Fruit fly (Drosophila melanogaster) whole organism, wandering third instar larva: ENCODE measurements around the gene CG32668.

Experiments
- Abd-B ChIP-seq: fragments of >200 bp; optimal IDR thresholded peaks from 2 replicates; lab custom pipeline; 2017; ENCODE audit warnings: missing biosample characterization, missing genetic modification characterization
- CG32264 ChIP-seq: fragments of 200-800 bp; sonication (Bioruptor generic); optimal IDR thresholded peaks from 2 replicates; lab custom pipeline; 2016; ENCODE audit warnings: missing biosample characterization, missing genetic modification characterization
- CG9705 ChIP-seq: fragments of 200-800 bp; sonication (Bioruptor generic); optimal IDR thresholded peaks from 2 replicates; lab custom pipeline; 2018; ENCODE audit warnings: missing biosample characterization, mild to moderate bottlenecking, missing genetic modification characterization
- Dfd ChIP-seq: fragments of >200 bp; optimal IDR thresholded peaks from 2 replicates; lab custom pipeline; 2017; ENCODE audit warnings: missing biosample characterization, missing genetic modification characterization
- Dif ChIP-seq: fragments of 200-275, 200-300 bp; sonication (Bioruptor generic); optimal IDR thresholded peaks from 2 replicates; lab custom pipeline; 2018; ENCODE audit warnings: missing biosample characterization, missing genetic modification characterization; ENCODE audit not compliant: partially characterized antibody
- GATAd ChIP-seq: sonication (Bioruptor generic); optimal IDR thresholded peaks from 2 replicates; lab custom pipeline; 2016; ENCODE audit warnings: missing biosample characterization, missing genetic modification characterization
- HLH106 ChIP-seq: fragments of 200-800 bp; optimal IDR thresholded peaks from 3 replicates; lab custom pipeline; 2019; ENCODE audit warnings: missing biosample characterization, mild to moderate bottlenecking, missing genetic modification characterization, moderate library complexity
- Hnf4 ChIP-seq: fragments of 200-800 bp; sonication (Bioruptor generic); optimal IDR thresholded peaks from 2 replicates; lab custom pipeline; 2016; ENCODE audit warnings: missing biosample characterization, mild to moderate bottlenecking, missing genetic modification characterization
- Hr83 ChIP-seq: fragments of 200-300 bp; sonication (Bioruptor generic); optimal IDR thresholded peaks from 2 replicates; lab custom pipeline; 2016; ENCODE audit warnings: missing biosample characterization, mild to moderate bottlenecking, missing genetic modification characterization, moderate library complexity; ENCODE audit not compliant: poor library complexity, severe bottlenecking
- Jra ChIP-seq: sonication (Bioruptor generic); optimal IDR thresholded peaks from 2 replicates; lab custom pipeline; 2016; ENCODE audit warnings: missing biosample characterization, missing genetic modification characterization
- Mio ChIP-seq: sonication (Bioruptor generic); optimal IDR thresholded peaks from 2 replicates; lab custom pipeline; 2016; ENCODE audit warnings: missing biosample characterization, missing genetic modification characterization
- Myc ChIP-seq: fragments of >200 bp; optimal IDR thresholded peaks from 2 replicates; lab custom pipeline; 2017
- N ChIP-seq: fragments of >200 bp; optimal IDR thresholded peaks from 2 replicates; lab custom pipeline; 2018; ENCODE audit warnings: missing biosample characterization, missing external identifiers, missing genetic modification characterization
- OdsH ChIP-seq: fragments of 200-800 bp; sonication (Bioruptor generic); optimal IDR thresholded peaks from 2 replicates; lab custom pipeline; 2016; ENCODE audit warnings: missing biosample characterization, mild to moderate bottlenecking, missing genetic modification characterization
- Rel ChIP-seq, 2 experiments: fragments of 200-800 bp; sonication (Bioruptor generic) in 1 of 2; optimal IDR thresholded peaks; 2 replicates in 1 of 2; 3 replicates in 1 of 2; lab custom pipeline; 2016 to 2019; ENCODE audit warnings: mild to moderate bottlenecking in 2 of 2, missing biosample characterization in 2 of 2, missing genetic modification characterization in 2 of 2, moderate library complexity in 1 of 2
- Sp1 ChIP-seq: fragments of 200-800 bp; sonication (Bioruptor generic); optimal IDR thresholded peaks from 3 replicates; lab custom pipeline; 2019; ENCODE audit warnings: missing biosample characterization, mild to moderate bottlenecking, missing genetic modification characterization, moderate library complexity
- Vsx2 ChIP-seq: fragments of 200-300, 225-300 bp; sonication (Bioruptor generic); optimal IDR thresholded peaks from 2 replicates; lab custom pipeline; 2018; ENCODE audit warnings: missing biosample characterization, missing genetic modification characterization; ENCODE audit not compliant: partially characterized antibody
- br ChIP-seq: fragments of 200-800 bp; sonication (Bioruptor generic); optimal IDR thresholded peaks from 2 replicates; lab custom pipeline; 2016; ENCODE audit warnings: missing biosample characterization, missing genetic modification characterization
- brk ChIP-seq: fragments of 200-800 bp; sonication (Bioruptor generic); optimal IDR thresholded peaks from 2 replicates; lab custom pipeline; 2016; ENCODE audit warnings: missing biosample characterization, mild to moderate bottlenecking, missing genetic modification characterization
- dl ChIP-seq, 2 experiments: fragments of 175-275, 200-275 bp in 1 of 2; fragments of 200-275 bp in 1 of 2; sonication (Bioruptor generic); optimal IDR thresholded peaks; lab custom pipeline; 2018; ENCODE audit warnings: mild to moderate bottlenecking in 2 of 2, missing biosample characterization in 2 of 2, missing genetic modification characterization in 2 of 2, moderate library complexity in 2 of 2; ENCODE audit not compliant: partially characterized antibody in 2 of 2, insufficient read depth in 1 of 2
- dsf ChIP-seq: sonication (Bioruptor generic); optimal IDR thresholded peaks from 2 replicates; lab custom pipeline; 2016; ENCODE audit warnings: missing biosample characterization, missing genetic modification characterization, borderline replicate concordance
- ey ChIP-seq: fragments of 200-800 bp; sonication (Bioruptor generic); optimal IDR thresholded peaks from 2 replicates; lab custom pipeline; 2016; ENCODE audit warnings: missing biosample characterization, missing genetic modification characterization
- foxo ChIP-seq, 2 experiments: fragments of 200-800 bp; sonication (Bioruptor generic); optimal IDR thresholded peaks; 2 replicates in 1 of 2; 3 replicates in 1 of 2; lab custom pipeline; 2016 to 2017; ENCODE audit warnings: missing biosample characterization in 2 of 2, missing genetic modification characterization in 2 of 2
- fru ChIP-seq: fragments of 200-800 bp; sonication (Bioruptor generic); optimal IDR thresholded peaks from 3 replicates; lab custom pipeline; 2016; ENCODE audit warnings: missing biosample characterization, mild to moderate bottlenecking, missing genetic modification characterization
- lola ChIP-seq: fragments of >200 bp; optimal IDR thresholded peaks from 2 replicates; lab custom pipeline; 2017; ENCODE audit warnings: missing biosample characterization, missing genetic modification characterization
- pan ChIP-seq: fragments of >200 bp; optimal IDR thresholded peaks from 2 replicates; lab custom pipeline; 2017
- psq ChIP-seq: fragments of 200-800 bp; sonication (Bioruptor generic); optimal IDR thresholded peaks from 3 replicates; lab custom pipeline; 2017; ENCODE audit warnings: missing biosample characterization, mild to moderate bottlenecking, missing genetic modification characterization, moderate library complexity
- rgr ChIP-seq: fragments of 200-800 bp; sonication (Bioruptor generic); optimal IDR thresholded peaks from 3 replicates; lab custom pipeline; 2016; ENCODE audit warnings: missing biosample characterization, mild to moderate bottlenecking, missing genetic modification characterization
- sage ChIP-seq: fragments of 200-800 bp; sonication (Bioruptor generic); optimal IDR thresholded peaks from 2 replicates; lab custom pipeline; 2016; ENCODE audit warnings: missing biosample characterization, mild to moderate bottlenecking, missing genetic modification characterization
- sv ChIP-seq: fragments of 200-800 bp; sonication (Bioruptor generic); optimal IDR thresholded peaks from 3 replicates; lab custom pipeline; 2016; ENCODE audit warnings: missing biosample characterization, missing genetic modification characterization
- tai ChIP-seq: sonication (Bioruptor generic); optimal IDR thresholded peaks from 2 replicates; lab custom pipeline; 2016; ENCODE audit warnings: missing biosample characterization, missing genetic modification characterization
- usp ChIP-seq: fragments of >200 bp; optimal IDR thresholded peaks from 2 replicates; lab custom pipeline; 2017; ENCODE audit warnings: missing biosample characterization, missing genetic modification characterization
- woc ChIP-seq: sonication (Bioruptor generic); optimal IDR thresholded peaks from 2 replicates; lab custom pipeline; 2016; ENCODE audit warnings: missing biosample characterization, mild to moderate bottlenecking, missing genetic modification characterization

CG32668 gene

dm6 chrX:11137566-11138186 lies 21.9 kb downstream of the CG32668 start, which contains the start of gene CDK2AP1 (continued):
- TF ChIP-seq Abd-B (no peak), sage (no peak), ey (GFP tag; lab: Kevin White, UChicago) (no peak), tai (GFP tag; lab: Kevin White, UChicago) (no peak), br (GFP tag; lab: Kevin White, UChicago) (no peak), Jra (GFP tag; lab: Kevin White, UChicago) (no peak), Mio (GFP tag; lab: Kevin White, UChicago) (no peak), brk (GFP tag; lab: Kevin White, UChicago) (no peak), CG9705 (GFP tag; lab: Kevin White, UChicago) (no peak), Myc (no peak), OdsH (GFP tag; lab: Kevin White, UChicago) (no peak), dsf (GFP tag; lab: Kevin White, UChicago) (no peak), CG32264 (no peak)
- TF ChIP-seq, all 38 proteins: peak for 6

dm6 chrX:11136587-11137512 lies 22.7 kb downstream of the CG32668 start, which contains the start of gene Klp10A:
Gene Klp10A (minus strand): TSS chrX:11137118.
- no peak for TF ChIP-seq Rel (GFP tag; optimal IDR thresholded peaks at IDR 0.05; lab: Kevin White, UChicago)
- peak; percentile 22 for TF ChIP-seq Rel (tag; optimal IDR thresholded peaks at IDR 0.05; lab: Kevin White, UChicago)
- TF ChIP-seq br (GFP tag; lab: Kevin White, UChicago) = peak; percentile 21
- no peak for TF ChIP-seq OdsH (GFP tag; lab: Kevin White, UChicago)
- TF ChIP-seq HLH106 (tag; lab: Kevin White, UChicago) = peak; percentile 38
- no peak for TF ChIP-seq dl (GFP tag; optimal IDR thresholded peaks at IDR 0.05; lab: Kevin White, UChicago; ENCODE audit: insufficient read depth in 1 of 2, partially characterized antibody in 2 of 2)
- TF ChIP-seq Mio (GFP tag; lab: Kevin White, UChicago) = no peak
- no peak for TF ChIP-seq Vsx2 (GFP tag; lab: Kevin White, UChicago)
- TF ChIP-seq rgr = peak; percentile 51
- no peak for TF ChIP-seq usp (GFP tag; lab: Kevin White, UChicago)
- no peak for TF ChIP-seq psq (GFP tag; lab: Kevin White, UChicago)
- peak; percentile 28 for TF ChIP-seq N (GFP tag; lab: Kevin White, UChicago)
- TF ChIP-seq pan = no peak
- TF ChIP-seq fru (GFP tag; lab: Kevin White, UChicago) = peak; percentile 36
- peak; percentile 25 for TF ChIP-seq Myc
- TF ChIP-seq foxo (GFP tag; optimal IDR thresholded peaks at IDR 0.05; lab: Kevin White, UChicago) = peak in 1 of 2 experiments; percentile 56
- TF ChIP-seq, all 38 proteins: peak for 8

dm6 chrX:11135840-11136586 lies 23.5 kb downstream of the CG32668 start:
- no peak for TF ChIP-seq psq (GFP tag; lab: Kevin White, UChicago)
- no peak for TF ChIP-seq Myc
- no peak for TF ChIP-seq Vsx2 (GFP tag; lab: Kevin White, UChicago)
- TF ChIP-seq Dif (GFP tag; lab: Kevin White, UChicago) = no peak
- no peak for TF ChIP-seq sv

dm6 chrX:11132312-11132711 lies 27.2 kb downstream of the CG32668 start, which contains the start of gene CG44385:
Gene CG44385 (minus strand): TSS chrX:11132412.
- TF ChIP-seq Abd-B (no peak), Dfd (no peak), N (GFP tag; lab: Kevin White, UChicago) (no peak), OdsH (GFP tag; lab: Kevin White, UChicago) (no peak), GATAd (GFP tag; lab: Kevin White, UChicago) (no peak), dsf (GFP tag; lab: Kevin White, UChicago) (no peak), woc (GFP tag; lab: Kevin White, UChicago) (no peak), dl (GFP tag; optimal IDR thresholded peaks at IDR 0.05; lab: Kevin White, UChicago; ENCODE audit: insufficient read depth in 1 of 2, partially characterized antibody in 2 of 2) (no peak), Hnf4 (GFP tag; lab: Kevin White, UChicago) (no peak), Jra (GFP tag; lab: Kevin White, UChicago) (no peak), Hr83 (GFP tag; lab: Kevin White, UChicago) (no peak), Sp1 (GFP tag; lab: Kevin White, UChicago) (no peak), Rel (GFP tag; optimal IDR thresholded peaks at IDR 0.05; lab: Kevin White, UChicago) (no peak), Rel (tag; optimal IDR thresholded peaks at IDR 0.05; lab: Kevin White, UChicago) (no peak), usp (GFP tag; lab: Kevin White, UChicago) (no peak), sv (no peak), pan (no peak), rgr (no peak), lola (no peak)
